Worm (Caenorhabditis elegans) whole organism, midembryonic: Measurements from ENCODE around the gene C03B1.4.

Source experiments
- T22C8.4 ChIP-seq: fragments of 200-800 bp; sonication (Bioruptor generic); IDR thresholded peaks from 2 replicates; pipeline ENCODE4 v1.3.6; 2022; ENCODE audit warnings: missing genetic modification characterization, missing compliant biosample characterization
- cog-1 ChIP-seq: sonication (generic microtip); optimal IDR thresholded peaks from 2 replicates; lab custom pipeline; 2016; ENCODE audit warnings: missing genetic modification characterization, missing compliant biosample characterization
- flt-1 ChIP-seq: fragments of 200-800 bp; sonication (Bioruptor generic); IDR thresholded peaks from 2 replicates; pipeline ENCODE4 v1.3.6; 2022; ENCODE audit warnings: missing genetic modification characterization, missing compliant biosample characterization
- klf-2 ChIP-seq: fragments of 200-800 bp; sonication (Bioruptor generic); conservative IDR thresholded peaks from 2 replicates; pipeline ENCODE4 v1.3.6; 2022; ENCODE audit warnings: missing genetic modification reagents, missing genetic modification characterization, missing compliant biosample characterization
- med-1 ChIP-seq: sonication (generic microtip); optimal IDR thresholded peaks from 2 replicates; lab custom pipeline; 2017; ENCODE audit warnings: missing genetic modification characterization, mild to moderate bottlenecking, missing compliant biosample characterization, antibody characterized with exemption, missing genetic modification reagents; ENCODE audit not compliant: insufficient read depth
- ref-1 ChIP-seq: fragments of 200-800 bp; sonication (Bioruptor generic); conservative IDR thresholded peaks from 2 replicates; pipeline ENCODE4 v1.3.6; 2022; ENCODE audit warnings: missing genetic modification reagents, missing genetic modification characterization, missing compliant biosample characterization
- tab-1 ChIP-seq: fragments of 200-800 bp; sonication (Bioruptor generic); IDR thresholded peaks from 2 replicates; pipeline ENCODE4 v1.3.6; 2022; ENCODE audit warnings: missing genetic modification characterization, missing compliant biosample characterization
- ztf-23 ChIP-seq: fragments of 200-800 bp; sonication (Bioruptor generic); IDR thresholded peaks from 2 replicates; pipeline ENCODE4 v1.3.6; 2022; ENCODE audit warnings: missing genetic modification reagents, missing genetic modification characterization, missing compliant biosample characterization
- ztf-29 ChIP-seq: fragments of 200-800 bp; sonication (Bioruptor generic); IDR thresholded peaks from 2 replicates; pipeline ENCODE4 v1.3.6; 2022; ENCODE audit warnings: missing genetic modification reagents, missing genetic modification characterization, missing compliant biosample characterization

The C03B1.4 gene

DNA sequence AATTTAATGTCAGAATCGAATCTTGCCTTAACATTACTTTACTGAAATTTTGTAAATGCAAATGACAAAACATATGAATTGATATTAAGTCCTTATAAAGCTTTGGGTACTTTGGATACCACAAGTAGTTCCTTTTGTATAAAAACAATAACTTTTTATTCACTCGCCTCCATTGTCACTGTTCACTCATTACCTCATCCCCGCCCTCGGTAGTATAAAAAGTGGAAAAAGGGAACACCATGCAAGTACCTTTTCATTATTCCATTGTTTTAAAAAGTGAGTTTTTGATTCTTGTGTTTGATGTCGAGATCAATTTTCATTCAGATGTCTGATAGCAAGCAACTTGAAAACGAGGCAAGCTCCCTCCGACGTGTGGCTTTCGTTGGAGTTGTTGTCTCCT is 30.3 kb upstream of the C03B1.4 start, which contains the start of gene col-171:
Gene col-171, plus strand, starts transcription at position 301 of the 400 bp plus-strand sequence.
- TF ChIP-seq ztf-29 (GFP tag; lab: Robert Waterston, UW) = no peak

DNA sequence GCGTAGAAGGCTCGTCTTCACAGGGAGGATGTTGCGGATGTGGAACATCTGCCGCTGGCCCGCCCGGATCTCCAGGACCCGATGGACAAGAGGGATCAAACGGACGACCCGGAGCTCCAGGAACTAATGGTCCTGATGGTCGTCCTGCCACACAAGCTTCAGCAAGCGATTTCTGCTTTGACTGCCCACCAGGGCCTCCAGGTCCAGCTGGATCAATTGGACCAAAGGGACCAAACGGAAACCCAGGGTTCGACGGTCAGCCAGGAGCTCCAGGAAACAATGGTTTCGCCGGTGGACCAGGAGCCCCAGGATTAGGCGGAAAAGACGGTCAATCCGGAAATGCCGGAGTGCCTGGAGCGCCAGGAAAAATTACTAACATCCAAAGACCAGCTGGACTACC is 29.7 kb upstream of the C03B1.4 start:
- TF ChIP-seq klf-2 (GFP tag; lab: Robert Waterston, UW) (no peak), med-1 (GFP tag; lab: Kevin White, UChicago) (no peak), tab-1 (GFP tag; lab: Robert Waterston, UW) (no peak), T22C8.4 (no peak), ztf-29 (GFP tag; lab: Robert Waterston, UW) (no peak), cog-1 (no peak), ztf-23 (GFP tag; lab: Robert Waterston, UW) (no peak), flt-1 (GFP tag; lab: Robert Waterston, UW) (no peak), ref-1 (GFP tag; lab: Robert Waterston, UW) (no peak)

- TF ChIP-seq ref-1 (GFP tag; lab: Robert Waterston, UW) = no peak
- no peak for TF ChIP-seq klf-2 (GFP tag; lab: Robert Waterston, UW)
- TF ChIP-seq flt-1 (GFP tag; lab: Robert Waterston, UW) = no peak
- TF ChIP-seq T22C8.4 = no peak
- TF ChIP-seq cog-1 = no peak
- no peak for TF ChIP-seq med-1 (GFP tag; lab: Kevin White, UChicago)
- TF ChIP-seq ztf-29 (GFP tag; lab: Robert Waterston, UW) = no peak
- TF ChIP-seq tab-1 (GFP tag; lab: Robert Waterston, UW) = no peak
- TF ChIP-seq ztf-23 (GFP tag; lab: Robert Waterston, UW) = no peak
These were observed 27.0 kb upstream of the C03B1.4 start for ce11 chrX:6337338-6337737.

DNA sequence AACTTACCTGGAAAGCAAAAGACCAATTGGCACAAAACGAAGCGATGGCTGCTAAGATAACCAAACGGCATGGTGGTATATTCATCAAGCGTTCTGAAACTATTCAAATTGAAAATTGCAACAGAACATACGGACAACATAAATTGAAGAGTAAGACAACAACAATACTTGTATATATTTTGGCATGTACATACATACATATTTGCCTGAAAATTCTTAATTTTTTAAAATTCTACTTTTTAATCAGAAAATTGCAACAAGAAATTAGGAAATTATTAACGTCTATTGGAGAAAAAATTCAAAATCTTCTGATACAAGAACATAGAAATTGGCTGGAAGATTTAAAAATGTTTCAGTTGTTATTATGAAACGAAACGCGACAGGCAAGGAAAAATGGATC is 26.3 kb upstream of the C03B1.4 start, which contains the start of gene C03B1.13:
Gene C03B1.13, minus strand, starts transcription at position 101 of the 400 bp plus-strand sequence.
- no peak for TF ChIP-seq ref-1 (GFP tag; lab: Robert Waterston, UW)
- no peak for TF ChIP-seq med-1 (GFP tag; lab: Kevin White, UChicago)
- no peak for TF ChIP-seq flt-1 (GFP tag; lab: Robert Waterston, UW)
- no peak for TF ChIP-seq tab-1 (GFP tag; lab: Robert Waterston, UW)
- no peak for TF ChIP-seq cog-1
- TF ChIP-seq klf-2 (GFP tag; lab: Robert Waterston, UW) = no peak
- no peak for TF ChIP-seq ztf-29 (GFP tag; lab: Robert Waterston, UW)
- TF ChIP-seq ztf-23 (GFP tag; lab: Robert Waterston, UW) = no peak
- TF ChIP-seq T22C8.4 = no peak

ce11 chrX:6338446-6338845 is 25.9 kb upstream of the C03B1.4 start:
- TF ChIP-seq flt-1 (GFP tag; lab: Robert Waterston, UW) = no peak
- TF ChIP-seq T22C8.4 = no peak
- TF ChIP-seq klf-2 (GFP tag; lab: Robert Waterston, UW) = no peak

DNA sequence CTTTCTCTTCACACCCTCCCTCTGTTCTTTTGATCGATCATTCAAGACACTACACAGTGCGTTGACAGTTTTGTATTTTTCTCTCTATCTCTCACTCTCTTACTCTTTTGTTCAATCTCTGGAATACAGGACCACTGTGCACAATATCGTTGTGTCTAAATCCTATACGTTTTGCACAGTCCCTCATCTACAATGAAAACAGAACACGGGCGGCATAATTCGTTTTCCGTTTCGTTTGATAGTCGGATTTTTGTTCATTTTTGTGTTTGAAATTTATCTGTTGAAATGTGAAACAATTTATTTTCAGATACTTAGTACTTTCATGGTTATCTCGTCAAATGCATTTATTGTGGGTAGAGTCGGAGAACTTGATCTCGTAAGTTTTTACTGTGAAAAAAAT is 22.8 kb upstream of the C03B1.4 start, which contains the start of gene C03B1.7:
Gene C03B1.7, plus strand, starts transcription at position 301 of the 400 bp plus-strand sequence.
- TF ChIP-seq klf-2 (GFP tag; lab: Robert Waterston, UW) (no peak), cog-1 (no peak), med-1 (GFP tag; lab: Kevin White, UChicago) (no peak), ztf-29 (GFP tag; lab: Robert Waterston, UW) (no peak), flt-1 (GFP tag; lab: Robert Waterston, UW) (no peak), ref-1 (GFP tag; lab: Robert Waterston, UW) (no peak), T22C8.4 (no peak), ztf-23 (GFP tag; lab: Robert Waterston, UW) (no peak), tab-1 (GFP tag; lab: Robert Waterston, UW) (no peak)

DNA sequence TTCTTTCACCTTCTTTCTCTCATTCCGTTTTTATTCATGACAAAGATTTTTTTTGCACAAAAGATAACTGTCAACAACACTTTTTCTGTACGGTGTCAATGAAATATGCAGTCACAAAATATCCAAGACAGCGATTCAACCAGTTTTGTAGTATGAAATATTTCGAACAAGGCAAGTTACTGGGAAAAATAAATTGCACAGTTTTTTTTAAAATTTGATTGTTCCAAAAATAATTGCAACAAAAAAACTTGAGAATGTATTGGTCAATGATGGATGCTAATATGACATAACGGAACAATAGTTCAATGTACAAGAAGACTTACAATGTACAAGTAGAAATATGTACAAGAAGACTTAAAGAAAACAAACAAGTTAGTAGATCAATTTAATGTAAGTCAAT is 18.5 kb upstream of the C03B1.4 start:
- TF ChIP-seq ztf-23 (GFP tag; lab: Robert Waterston, UW) (no peak), tab-1 (GFP tag; lab: Robert Waterston, UW) (no peak), ref-1 (GFP tag; lab: Robert Waterston, UW) (no peak), med-1 (GFP tag; lab: Kevin White, UChicago) (no peak), T22C8.4 (no peak), ztf-29 (GFP tag; lab: Robert Waterston, UW) (no peak), flt-1 (GFP tag; lab: Robert Waterston, UW) (no peak), cog-1 (no peak), klf-2 (GFP tag; lab: Robert Waterston, UW) (no peak)

DNA sequence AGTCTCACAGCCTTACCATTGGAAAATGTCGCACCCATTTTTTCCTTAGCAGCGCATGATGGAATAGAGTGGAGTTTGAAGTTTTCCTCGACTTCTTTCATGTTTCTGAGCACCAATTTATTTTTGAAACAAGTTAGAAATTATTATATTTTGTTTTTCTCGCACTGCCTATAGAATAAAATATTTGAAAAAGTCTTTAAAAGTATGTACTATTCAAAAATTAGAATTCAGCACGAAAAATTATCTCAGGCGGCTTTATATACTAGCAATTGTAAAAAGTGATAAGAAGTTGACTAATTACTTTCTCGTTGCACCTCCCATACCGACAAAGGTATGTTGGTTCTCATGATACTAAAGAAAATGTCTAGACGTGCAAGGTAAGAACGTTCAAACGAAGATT is 17.3 kb upstream of the C03B1.4 start, which contains the start of gene C03B1.9:
Gene C03B1.9, minus strand, starts transcription at position 101 of the 400 bp plus-strand sequence.
- no peak for TF ChIP-seq ztf-23 (GFP tag; lab: Robert Waterston, UW)
- TF ChIP-seq cog-1 = no peak
- no peak for TF ChIP-seq T22C8.4
- TF ChIP-seq ref-1 (GFP tag; lab: Robert Waterston, UW) = no peak
- TF ChIP-seq ztf-29 (GFP tag; lab: Robert Waterston, UW) = no peak
- TF ChIP-seq klf-2 (GFP tag; lab: Robert Waterston, UW) = no peak
- no peak for TF ChIP-seq med-1 (GFP tag; lab: Kevin White, UChicago)
- no peak for TF ChIP-seq tab-1 (GFP tag; lab: Robert Waterston, UW)
- TF ChIP-seq flt-1 (GFP tag; lab: Robert Waterston, UW) = no peak

DNA sequence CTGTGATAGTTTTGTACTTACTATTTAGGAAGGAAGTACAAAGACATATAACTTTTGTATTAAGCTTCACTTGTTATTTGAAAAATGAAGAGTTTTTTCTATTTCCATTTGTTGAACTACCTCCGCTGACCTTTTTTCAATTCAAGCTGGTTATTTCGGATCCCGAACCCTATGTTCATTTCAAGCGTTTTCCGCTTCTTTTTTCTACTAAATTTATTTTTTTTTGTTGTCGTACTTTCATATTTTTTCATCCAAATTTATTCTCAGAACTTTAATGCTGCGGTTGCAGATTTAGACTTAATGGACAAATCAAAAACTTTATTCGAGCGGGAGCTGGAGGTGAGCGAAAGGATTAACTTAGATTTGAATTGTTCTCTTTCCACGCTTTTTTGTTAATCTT is 14.3 kb upstream of the C03B1.4 start, which contains the start of gene C03B1.6:
Gene C03B1.6, plus strand, starts transcription at position 301 of the 400 bp plus-strand sequence.
- TF ChIP-seq ztf-29 (GFP tag; lab: Robert Waterston, UW) = no peak
- TF ChIP-seq cog-1 = no peak
- no peak for TF ChIP-seq flt-1 (GFP tag; lab: Robert Waterston, UW)
- TF ChIP-seq ref-1 (GFP tag; lab: Robert Waterston, UW) = no peak
- no peak for TF ChIP-seq med-1 (GFP tag; lab: Kevin White, UChicago)
- no peak for TF ChIP-seq T22C8.4
- no peak for TF ChIP-seq ztf-23 (GFP tag; lab: Robert Waterston, UW)
- TF ChIP-seq tab-1 (GFP tag; lab: Robert Waterston, UW) = no peak
- TF ChIP-seq klf-2 (GFP tag; lab: Robert Waterston, UW) = no peak

- TF ChIP-seq med-1 (GFP tag; lab: Kevin White, UChicago) = no peak
- TF ChIP-seq ztf-23 (GFP tag; lab: Robert Waterston, UW) = no peak
- no peak for TF ChIP-seq flt-1 (GFP tag; lab: Robert Waterston, UW)
- no peak for TF ChIP-seq ref-1 (GFP tag; lab: Robert Waterston, UW)
- TF ChIP-seq ztf-29 (GFP tag; lab: Robert Waterston, UW) = no peak
- no peak for TF ChIP-seq klf-2 (GFP tag; lab: Robert Waterston, UW)
- TF ChIP-seq cog-1 = no peak
These were observed 10.5 kb upstream of the C03B1.4 start for ce11 chrX:6353763-6354162.
